Fruit fly (Drosophila melanogaster): ENCODE measurements around the gene CG6769.

DNA sequence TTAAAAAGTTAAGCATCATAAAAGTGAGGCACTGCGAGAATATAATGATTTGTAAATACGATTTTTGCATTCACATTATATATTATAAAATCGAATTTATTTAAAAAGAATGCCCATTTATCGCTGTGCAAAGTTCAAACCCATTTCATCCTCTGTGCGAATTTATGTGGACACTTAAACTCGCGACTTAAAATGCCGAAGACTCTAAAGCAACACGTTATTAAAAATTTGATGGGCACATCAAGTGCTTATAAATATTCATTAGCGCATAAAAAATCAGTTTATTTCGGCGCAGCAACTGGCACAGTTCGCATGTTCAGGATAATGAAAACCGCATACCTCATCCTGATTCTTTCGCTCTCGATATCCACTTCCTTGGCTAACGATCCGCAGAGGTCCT is 27.1 kb downstream of the CG6769 start, which contains the start of gene CG6788:
- TF ChIP-seq Mio (GFP tag; optimal IDR thresholded peaks at IDR 0.05) (no peak), Hr78 (GFP tag; optimal IDR thresholded peaks at IDR 0.05) (no peak), foxo (GFP tag; optimal IDR thresholded peaks at IDR 0.05) (no peak), brk (GFP tag; optimal IDR thresholded peaks at IDR 0.05) (no peak), dmrt93B (GFP tag; optimal IDR thresholded peaks at IDR 0.05) (no peak), Jra (GFP tag; optimal IDR thresholded peaks at IDR 0.05) (no peak)

Measured in whole organism, wandering third instar larva.